Worm (Caenorhabditis elegans) whole organism, L1 larva: Measurements from ENCODE around the gene lrch-1.

Experiments
- ces-1 ChIP-seq: fragments of 150-350 bp; optimal IDR thresholded peaks from 2 replicates; lab custom pipeline; 2014; ENCODE audit warnings: missing biosample characterization, missing genetic modification reagents, missing genetic modification characterization
- efl-3 ChIP-seq: fragments of 200-800 bp; sonication (Bioruptor generic); optimal IDR thresholded peaks from 2 replicates; lab custom pipeline; 2018; ENCODE audit warnings: mild to moderate bottlenecking, missing genetic modification characterization, missing compliant biosample characterization
- elt-2 ChIP-seq: sonication (generic microtip); optimal IDR thresholded peaks from 2 replicates; lab custom pipeline; 2016; ENCODE audit warnings: missing genetic modification characterization, mild to moderate bottlenecking, inconsistent platforms, missing compliant biosample characterization, missing genetic modification reagents
- nhr-76 ChIP-seq: sonication (generic microtip); optimal IDR thresholded peaks from 2 replicates; lab custom pipeline; 2017; ENCODE audit warnings: missing biosample characterization, missing genetic modification characterization

DNA sequence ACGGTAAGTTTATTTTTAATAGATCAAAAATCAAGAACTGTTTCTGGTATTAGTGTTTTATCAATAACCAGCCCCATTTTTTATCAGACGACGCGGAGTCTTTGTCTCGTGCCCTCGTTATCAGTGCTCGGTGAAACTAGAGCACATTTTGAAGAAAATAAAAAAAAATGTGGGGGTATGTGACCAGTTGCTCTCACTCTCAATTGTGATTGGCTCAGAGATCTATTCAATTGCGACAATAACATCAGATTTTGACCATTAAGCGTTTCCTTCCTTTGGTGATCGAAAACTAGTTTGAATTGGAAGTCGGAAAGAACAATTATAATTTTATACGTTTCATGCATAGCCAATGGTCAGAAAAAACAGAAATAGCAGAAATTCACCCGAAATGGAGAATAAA lies 40.0 kb upstream of the lrch-1 start:
- TF ChIP-seq nhr-76 (no peak), ces-1 (GFP tag; lab: Kevin White, UChicago) (no peak), elt-2 (tag; lab: Kevin White, UChicago) (peak; percentile 78), efl-3 (no peak)
